Worm (Caenorhabditis elegans): ENCODE results near the gene mls-2.

Gene mls-2

ce11 chrX:4727388-4727787, 34.1 kb downstream of the mls-2 start, which contains the start of gene acc-3:
Gene acc-3 (minus strand): TSS chrX:4727488.
- TF ChIP-seq unc-86 (tag; optimal IDR thresholded peaks at IDR 0.05) (no peak), sup-37 (GFP tag; optimal IDR thresholded peaks at IDR 0.05) (no peak), elt-2 (tag; optimal IDR thresholded peaks at IDR 0.05) (no peak), nhr-237 (tag; optimal IDR thresholded peaks at IDR 0.05) (no peak), fkh-4 (tag; optimal IDR thresholded peaks at IDR 0.05; ENCODE audit: borderline replicate concordance) (no peak), ceh-88 (GFP tag; IDR thresholded peaks at IDR 0.05) (no peak)

DNA sequence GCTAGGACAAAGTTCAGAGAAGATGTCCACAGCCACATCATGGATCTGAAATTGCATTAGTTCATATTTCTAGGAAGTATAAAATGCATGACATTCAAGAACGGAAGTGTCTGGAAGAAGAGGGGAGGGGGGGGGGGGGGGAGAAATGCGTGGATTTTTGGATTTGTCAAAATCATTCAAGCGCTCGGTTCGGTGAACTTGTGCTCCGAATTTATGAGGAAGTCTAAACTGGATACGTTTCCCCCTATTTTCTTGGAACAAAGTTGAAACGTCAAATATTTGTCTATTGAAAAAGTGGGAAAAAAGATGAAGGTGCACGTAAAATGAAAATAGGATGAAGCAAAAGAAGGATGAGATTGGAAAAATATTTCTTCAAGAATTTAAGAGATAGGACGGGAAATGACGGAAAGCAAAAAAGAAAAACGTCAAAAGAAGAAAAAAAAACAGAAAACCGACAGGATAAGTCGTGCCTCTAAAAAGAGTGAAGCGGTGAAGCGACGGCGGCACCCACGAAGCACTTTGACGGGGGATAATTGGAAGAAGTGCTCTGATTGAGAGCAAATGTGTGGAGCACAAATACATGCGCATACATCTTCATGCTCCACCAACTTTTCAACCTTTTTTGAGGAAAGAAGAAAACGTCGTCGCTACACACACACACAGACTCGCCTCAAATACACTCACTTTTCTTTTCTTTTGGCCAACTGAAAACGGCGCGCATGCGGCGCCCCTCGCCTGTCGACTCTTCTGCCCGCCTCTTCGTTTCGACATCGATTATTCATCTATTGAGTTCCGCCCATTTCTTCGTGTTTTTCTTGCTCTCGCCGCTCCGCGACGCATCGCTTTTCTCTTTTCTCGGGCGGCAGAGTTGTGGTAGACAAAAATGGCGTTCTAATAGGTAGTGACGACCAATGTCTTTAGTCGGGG, 40.6 kb downstream of the mls-2 start, which contains the start of gene F55D10.4:
Gene F55D10.4, minus strand, starts transcription at position 51 of the 927 bp plus-strand sequence.
- TF ChIP-seq lin-14 (GFP tag; optimal IDR thresholded peaks at IDR 0.05): peak; percentile 66
- TF ChIP-seq nhr-47 (tag; optimal IDR thresholded peaks at IDR 0.05): peak; percentile 19
- peak; percentile 54 for TF ChIP-seq fkh-8 (tag; optimal IDR thresholded peaks at IDR 0.05)
- TF ChIP-seq lin-15B (tag; optimal IDR thresholded peaks at IDR 0.05): no peak
- TF ChIP-seq unc-86 (tag; optimal IDR thresholded peaks at IDR 0.05): no peak
- peak in 1 of 2 experiments; percentile 4 for TF ChIP-seq lsy-2 (tag; optimal IDR thresholded peaks at IDR 0.05)
- no peak for TF ChIP-seq C34B4.2 (tag; optimal IDR thresholded peaks at IDR 0.05)
- TF ChIP-seq ama-1 (optimal IDR thresholded peaks at IDR 0.05): no peak
- no peak for TF ChIP-seq swsn-7 (tag; optimal IDR thresholded peaks at IDR 0.05)
- TF ChIP-seq ets-5 (GFP tag; IDR thresholded peaks at IDR 0.05): no peak

DNA sequence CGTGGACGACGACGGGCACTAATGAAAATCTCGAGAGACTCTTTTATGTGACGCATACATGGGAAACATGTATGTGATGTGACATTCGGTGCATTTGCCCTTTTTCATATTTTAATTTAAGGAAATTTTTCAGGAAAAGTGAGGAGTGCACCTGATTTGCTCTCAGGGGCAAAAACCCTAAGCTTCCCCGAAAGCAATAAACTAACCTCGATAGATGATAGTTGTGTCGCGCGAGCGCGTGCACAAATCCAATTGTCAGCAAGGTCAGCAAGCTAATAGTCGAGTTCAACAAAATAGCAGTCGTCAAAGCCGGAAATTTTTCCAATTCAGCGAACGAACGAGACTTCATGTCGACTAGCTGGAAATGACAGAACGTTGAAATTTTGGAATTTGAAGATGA, 43.3 kb downstream of the mls-2 start:
- TF ChIP-seq ceh-8 (GFP tag; optimal IDR thresholded peaks at IDR 0.05) (no peak), lin-14 (GFP tag; optimal IDR thresholded peaks at IDR 0.05) (peak; percentile 52), fkh-10 (GFP tag; optimal IDR thresholded peaks at IDR 0.05) (peak; percentile 50)

DNA sequence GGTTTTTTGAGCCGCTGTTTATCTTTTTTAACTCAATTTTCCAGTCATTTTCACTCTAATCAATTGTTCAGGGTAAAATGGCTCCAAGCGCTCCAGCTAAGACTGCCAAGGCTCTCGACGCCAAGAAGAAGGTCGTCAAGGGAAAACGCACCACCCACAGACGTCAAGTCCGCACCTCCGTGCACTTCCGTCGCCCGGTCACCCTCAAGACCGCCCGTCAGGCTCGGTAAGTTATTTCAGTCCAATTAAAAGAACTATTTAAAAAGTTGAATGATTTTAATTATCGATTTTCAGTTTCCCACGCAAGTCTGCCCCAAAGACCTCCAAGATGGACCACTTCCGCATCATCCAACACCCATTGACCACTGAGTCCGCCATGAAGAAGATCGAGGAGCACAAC, 46.3 kb downstream of the mls-2 start, which contains the start of gene rpl-25.1:
Gene rpl-25.1, plus strand, starts transcription at position 72 of the 400 bp plus-strand sequence.
- TF ChIP-seq fkh-10 (GFP tag; optimal IDR thresholded peaks at IDR 0.05) (no peak), unc-86 (tag; optimal IDR thresholded peaks at IDR 0.05) (no peak), isw-1 (GFP tag; IDR thresholded peaks at IDR 0.05) (no peak), tlp-1 (tag; optimal IDR thresholded peaks at IDR 0.05) (no peak), blmp-1 (tag; optimal IDR thresholded peaks at IDR 0.05) (no peak), fkh-8 (tag; optimal IDR thresholded peaks at IDR 0.05) (no peak), ceh-82 (tag; optimal IDR thresholded peaks at IDR 0.05) (no peak), nhr-237 (tag; optimal IDR thresholded peaks at IDR 0.05) (no peak), unc-62 (GFP tag; optimal IDR thresholded peaks at IDR 0.05) (no peak), tbx-2 (tag; optimal IDR thresholded peaks at IDR 0.05) (no peak), mdl-1 (tag; optimal IDR thresholded peaks at IDR 0.05) (no peak), nhr-19 (GFP tag; conservative IDR thresholded peaks at IDR 0.05) (no peak), nhr-71 (tag; optimal IDR thresholded peaks at IDR 0.05) (no peak), ces-1 (GFP tag; optimal IDR thresholded peaks at IDR 0.05) (no peak), efl-3 (GFP tag; optimal IDR thresholded peaks at IDR 0.05) (no peak)

DNA sequence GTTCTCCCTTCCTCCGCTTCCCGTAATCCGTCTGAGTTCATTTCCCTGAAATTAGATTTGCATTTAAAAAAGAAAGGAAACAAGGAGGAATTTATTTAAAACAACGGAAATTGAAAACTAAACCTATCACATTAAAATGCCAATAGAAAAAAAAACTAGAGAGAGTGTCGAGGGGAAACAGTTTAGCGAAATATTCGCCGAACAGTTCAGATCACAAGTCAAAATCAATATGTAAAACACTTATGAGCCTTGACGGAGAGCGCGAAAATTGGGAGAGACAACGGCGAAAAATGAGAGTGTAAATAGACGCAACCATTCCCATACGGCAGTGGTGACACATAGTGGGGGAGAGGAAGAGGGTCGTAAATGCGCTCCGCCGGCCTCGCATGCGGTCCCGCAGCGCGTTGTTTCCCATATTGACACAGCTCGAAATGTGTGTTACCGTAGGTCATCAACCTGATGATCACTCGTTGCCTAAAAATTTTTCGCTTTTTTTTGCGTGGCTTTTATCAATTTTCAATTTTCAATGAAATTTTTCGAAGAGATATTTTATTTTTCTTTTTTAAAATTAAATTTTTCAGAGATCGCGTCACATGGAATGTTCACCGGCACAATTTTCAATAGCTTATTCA, 49.6 kb downstream of the mls-2 start, which contains the start of the genes dnj-14 and glit-1:
Gene dnj-14, minus strand, starts transcription at position 51 of the 632 bp plus-strand sequence.
Gene glit-1, plus strand, starts transcription at position 582 of the 632 bp plus-strand sequence.
- TF ChIP-seq mab-9 (GFP tag; IDR thresholded peaks at IDR 0.05) (peak; percentile 74), pax-3 (tag; optimal IDR thresholded peaks at IDR 0.05) (peak; percentile 71), nhr-19 (GFP tag; conservative IDR thresholded peaks at IDR 0.05) (peak; percentile 87), hlh-17 (GFP tag; optimal IDR thresholded peaks at IDR 0.05; ENCODE audit: borderline replicate concordance) (no peak), nhr-47 (tag; optimal IDR thresholded peaks at IDR 0.05) (peak; percentile 87), mdl-1 (tag; optimal IDR thresholded peaks at IDR 0.05) (peak in 1 of 2 experiments; percentile 88), lir-3 (tag; optimal IDR thresholded peaks at IDR 0.05; ENCODE audit: poor library complexity) (peak; percentile 68), aly-2 (tag; optimal IDR thresholded peaks at IDR 0.05) (peak; percentile 19), mep-1 (tag; optimal IDR thresholded peaks at IDR 0.05) (peak; percentile 91), zag-1 (tag; optimal IDR thresholded peaks at IDR 0.05) (no peak), vab-15 (tag; optimal IDR thresholded peaks at IDR 0.05) (peak; percentile 73), hpl-2 (GFP tag; optimal IDR thresholded peaks at IDR 0.05) (peak; percentile 72), hlh-4 (tag; optimal IDR thresholded peaks at IDR 0.05) (no peak), fkh-10 (GFP tag; optimal IDR thresholded peaks at IDR 0.05) (peak; percentile 62), ztf-4 (tag; optimal IDR thresholded peaks at IDR 0.05) (peak; percentile 66), fkh-4 (tag; optimal IDR thresholded peaks at IDR 0.05; ENCODE audit: borderline replicate concordance) (no peak), elt-2 (tag; optimal IDR thresholded peaks at IDR 0.05) (peak; percentile 76), pag-3 (tag; optimal IDR thresholded peaks at IDR 0.05; ENCODE audit: borderline replicate concordance, insufficient read depth) (no peak), nhr-11 (tag; optimal IDR thresholded peaks at IDR 0.05) (peak; percentile 6)

Data from whole organism, L1 larva.